Fruit fly (Drosophila melanogaster): ENCODE data around the gene Tango5.

Tango5 gene

dm6 chrX:10775690-10776089, 11.5 kb upstream of the Tango5 start:
- TF ChIP-seq CG4318 (GFP tag; optimal IDR thresholded peaks at IDR 0.05), result no peak
- peak; percentile 46 for TF ChIP-seq Smox (GFP tag; optimal IDR thresholded peaks at IDR 0.05)
- TF ChIP-seq CG3032 (tag; optimal IDR thresholded peaks at IDR 0.05), result peak; percentile 21
- TF ChIP-seq CG15336 (GFP tag; IDR thresholded peaks at IDR 0.05), result peak; percentile 81
- peak; percentile 54 for TF ChIP-seq lz (GFP tag; optimal IDR thresholded peaks at IDR 0.05)
- peak; percentile 68 for TF ChIP-seq Met (GFP tag; optimal IDR thresholded peaks at IDR 0.05)
- TF ChIP-seq CG9139 (GFP tag; optimal IDR thresholded peaks at IDR 0.05), result no peak
- peak; percentile 48 for TF ChIP-seq CG11294 (GFP tag; IDR thresholded peaks at IDR 0.05)
- peak; percentile 54 for TF ChIP-seq fkh (GFP tag; optimal IDR thresholded peaks at IDR 0.05)
- TF ChIP-seq dsx (GFP tag; optimal IDR thresholded peaks at IDR 0.05; ENCODE audit: poor library complexity, severe bottlenecking), result no peak
- TF ChIP-seq fd85E (GFP tag; optimal IDR thresholded peaks at IDR 0.05), result no peak
- peak; percentile 66 for TF ChIP-seq CG6276 (GFP tag; optimal IDR thresholded peaks at IDR 0.05)
- peak; percentile 32 for TF ChIP-seq CG8632 (GFP tag; optimal IDR thresholded peaks at IDR 0.05)
- peak; percentile 58 for TF ChIP-seq Sox102F (GFP tag; optimal IDR thresholded peaks at IDR 0.05)
- TF ChIP-seq CG1621 (tag; optimal IDR thresholded peaks at IDR 0.05), result no peak
- TF ChIP-seq CG11902 (GFP tag; optimal IDR thresholded peaks at IDR 0.05), result no peak
- peak; percentile 31 for TF ChIP-seq CG7368 (GFP tag; optimal IDR thresholded peaks at IDR 0.05)
- TF ChIP-seq Blimp-1 (GFP tag; optimal IDR thresholded peaks at IDR 0.05), result no peak
- peak; percentile 10 for TF ChIP-seq CG6808 (GFP tag; optimal IDR thresholded peaks at IDR 0.05)
- peak; percentile 73 for TF ChIP-seq Hr4 (GFP tag; optimal IDR thresholded peaks at IDR 0.05)
- TF ChIP-seq esn (GFP tag; optimal IDR thresholded peaks at IDR 0.05), result peak; percentile 70
- TF ChIP-seq Ets21C (GFP tag; optimal IDR thresholded peaks at IDR 0.05), result peak; percentile 36
- peak; percentile 56 for TF ChIP-seq vri (GFP tag; optimal IDR thresholded peaks at IDR 0.05)
- peak; percentile 51 for TF ChIP-seq Sox14 (GFP tag; optimal IDR thresholded peaks at IDR 0.05)
- TF ChIP-seq achi (GFP tag; optimal IDR thresholded peaks at IDR 0.05), result peak; percentile 53
- TF ChIP-seq acj6 (GFP tag; optimal IDR thresholded peaks at IDR 0.05), result peak; percentile 39
- TF ChIP-seq Hr39 (GFP tag; optimal IDR thresholded peaks at IDR 0.05), result peak; percentile 73
- TF ChIP-seq pdm3 (GFP tag; optimal IDR thresholded peaks at IDR 0.05), result peak; percentile 63
- peak; percentile 72 for TF ChIP-seq svp (GFP tag)
- TF ChIP-seq topi (GFP tag; optimal IDR thresholded peaks at IDR 0.05), result peak; percentile 64
- no peak for TF ChIP-seq CG16779 (tag; optimal IDR thresholded peaks at IDR 0.05)
- TF ChIP-seq CG34406 (GFP tag; optimal IDR thresholded peaks at IDR 0.05), result peak; percentile 17
- TF ChIP-seq net (GFP tag; optimal IDR thresholded peaks at IDR 0.05), result peak; percentile 58
- TF ChIP-seq Lpt (GFP tag; optimal IDR thresholded peaks at IDR 0.05), result peak; percentile 44
- peak; percentile 62 for TF ChIP-seq cyc (GFP tag; optimal IDR thresholded peaks at IDR 0.05)
- TF ChIP-seq Gug (GFP tag; IDR thresholded peaks at IDR 0.05), result peak; percentile 72
- no peak for TF ChIP-seq salr (GFP tag; optimal IDR thresholded peaks at IDR 0.05)
- TF ChIP-seq CG8119 (GFP tag; IDR thresholded peaks at IDR 0.05), result peak; percentile 74
- peak; percentile 85 for TF ChIP-seq eg (GFP tag; IDR thresholded peaks at IDR 0.05)
- no peak for TF ChIP-seq spab (GFP tag; optimal IDR thresholded peaks at IDR 0.05)
- peak; percentile 12 for TF ChIP-seq Sox15 (GFP tag; optimal IDR thresholded peaks at IDR 0.05)
- TF ChIP-seq dac (GFP tag; optimal IDR thresholded peaks at IDR 0.05), result peak; percentile 44
- TF ChIP-seq CG10669 (GFP tag; optimal IDR thresholded peaks at IDR 0.05), result no peak
- no peak for TF ChIP-seq CG6854 (GFP tag; optimal IDR thresholded peaks at IDR 0.05)
- TF ChIP-seq CG8319 (GFP tag; optimal IDR thresholded peaks at IDR 0.05), result no peak
- peak; percentile 72 for TF ChIP-seq CG6163 (GFP tag; IDR thresholded peaks at IDR 0.05)
- TF ChIP-seq CG10631 (GFP tag; optimal IDR thresholded peaks at IDR 0.05), result peak; percentile 38
- peak; percentile 83 for TF ChIP-seq Eip78C (GFP tag)
- TF ChIP-seq Hr38 (GFP tag; optimal IDR thresholded peaks at IDR 0.05), result no peak
- no peak for TF ChIP-seq ss (GFP tag; optimal IDR thresholded peaks at IDR 0.05)
- TF ChIP-seq Eip75B (GFP tag; optimal IDR thresholded peaks at IDR 0.05), result peak; percentile 17
- TF ChIP-seq Ets96B (tag; optimal IDR thresholded peaks at IDR 0.05), result peak; percentile 27
- TF ChIP-seq CG31627 (GFP tag; optimal IDR thresholded peaks at IDR 0.05), result peak; percentile 66
